Worm (Caenorhabditis elegans) whole organism, early embryonic: ENCODE measurements around the gene ttr-44.

ENCODE experiments used
- B0310.2 ChIP-seq: sonication (generic microtip); optimal IDR thresholded peaks from 2 replicates; lab custom pipeline; 2016; ENCODE audit warnings: mild to moderate bottlenecking, missing genetic modification characterization, missing compliant biosample characterization
- ama-1 ChIP-seq: fragments of 150-350 bp; optimal IDR thresholded peaks from 2 replicates; lab custom pipeline; 2014
- ceh-13 ChIP-seq: fragments of 200-800 bp; sonication (Bioruptor generic); optimal IDR thresholded peaks from 2 replicates; lab custom pipeline; 2018; ENCODE audit warnings: mild to moderate bottlenecking, missing genetic modification characterization, missing compliant biosample characterization
- flt-1 ChIP-seq: fragments of 200-800 bp; sonication (Bioruptor generic); IDR thresholded peaks from 2 replicates; pipeline ENCODE4 v1.3.6; 2022; ENCODE audit warnings: missing genetic modification characterization, missing compliant biosample characterization
- hnd-1 ChIP-seq: sonication (generic microtip); optimal IDR thresholded peaks from 2 replicates; lab custom pipeline; 2016; ENCODE audit warnings: missing genetic modification characterization, missing compliant biosample characterization
- sea-1 ChIP-seq: fragments of 200-800 bp; sonication (Bioruptor generic); conservative IDR thresholded peaks from 2 replicates; pipeline ENCODE4 v1.3.6; 2022; ENCODE audit warnings: missing genetic modification characterization, missing compliant biosample characterization
- tbx-11 ChIP-seq: fragments of 200-800 bp; sonication (Bioruptor generic); IDR thresholded peaks from 2 replicates; pipeline ENCODE4 v1.3.6; 2022; ENCODE audit warnings: missing genetic modification characterization, missing compliant biosample characterization
- tra-4 ChIP-seq: sonication (generic microtip); optimal IDR thresholded peaks from 2 replicates; lab custom pipeline; 2017; ENCODE audit warnings: missing genetic modification characterization, missing compliant biosample characterization

- TF ChIP-seq tra-4 (tag; lab: Kevin White, UChicago) (no peak), hnd-1 (tag; lab: Kevin White, UChicago) (no peak), ama-1 (lab: Kevin White, UChicago) (no peak), flt-1 (GFP tag; lab: Robert Waterston, UW) (no peak), tbx-11 (GFP tag; lab: Robert Waterston, UW) (no peak), B0310.2 (tag; lab: Kevin White, UChicago) (no peak), ceh-13 (no peak), sea-1 (GFP tag; lab: Robert Waterston, UW) (no peak)
Observed at ce11 chrV:13485732-13486131, 44.8 kb downstream of the ttr-44 start.
